Fruit fly (Drosophila melanogaster): ENCODE data around the gene Trc8.

DNA sequence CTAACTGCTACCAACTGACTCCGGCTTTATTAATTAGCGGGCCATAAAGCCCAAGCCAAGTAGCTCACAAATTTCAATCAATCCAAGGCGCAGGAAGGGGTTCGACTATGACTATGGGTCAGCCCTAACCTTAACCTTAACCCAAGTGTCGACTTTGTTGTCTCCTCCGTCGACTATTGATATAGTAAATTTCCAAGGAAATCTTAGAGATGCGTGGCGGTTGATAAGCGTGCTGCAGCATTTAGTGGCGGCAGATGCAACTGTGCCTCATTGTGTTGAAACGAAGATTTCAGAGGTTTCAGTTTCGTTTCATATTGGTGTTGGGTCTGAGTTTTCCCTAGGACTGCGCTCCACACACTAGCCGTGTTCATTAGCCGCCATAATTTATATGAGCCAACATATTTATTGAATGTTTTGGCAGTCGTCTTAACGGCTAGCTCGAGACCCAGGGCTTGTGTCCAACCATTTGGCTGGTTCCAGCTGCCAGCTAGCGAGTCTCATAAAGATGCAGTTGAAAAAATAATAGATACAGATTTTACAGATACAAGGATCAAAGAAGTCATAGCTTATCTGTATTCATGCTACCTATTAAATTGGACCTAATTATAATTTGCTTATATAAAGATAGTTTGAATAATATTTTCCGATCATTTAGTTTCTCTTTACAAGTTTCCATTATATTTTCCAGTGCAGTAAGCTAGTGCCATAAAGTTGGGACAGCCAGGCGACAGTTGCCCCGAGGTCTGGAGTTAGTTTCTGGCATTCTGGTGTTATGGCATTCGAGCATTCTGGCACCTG is 43.8 kb upstream of the Trc8 start:
- TF ChIP-seq CTCF (optimal IDR thresholded peaks at IDR 0.05): no peak
- TF ChIP-seq CG8478 (optimal IDR thresholded peaks at IDR 0.05): no peak

All from S2 (cell line).